Fruit fly (Drosophila melanogaster) whole organism, wandering third instar larva: ENCODE data around the gene RpL23A.

ENCODE experiments used
- Abd-B ChIP-seq: fragments of >200 bp; optimal IDR thresholded peaks from 2 replicates; lab custom pipeline; 2017; ENCODE audit warnings: missing biosample characterization, missing genetic modification characterization
- CG32264 ChIP-seq: fragments of 200-800 bp; sonication (Bioruptor generic); optimal IDR thresholded peaks from 2 replicates; lab custom pipeline; 2016; ENCODE audit warnings: missing biosample characterization, missing genetic modification characterization
- CG9705 ChIP-seq: fragments of 200-800 bp; sonication (Bioruptor generic); optimal IDR thresholded peaks from 2 replicates; lab custom pipeline; 2018; ENCODE audit warnings: missing biosample characterization, mild to moderate bottlenecking, missing genetic modification characterization
- CrebA ChIP-seq: fragments of 200-800 bp; sonication (Bioruptor generic); optimal IDR thresholded peaks from 2 replicates; lab custom pipeline; 2016; ENCODE audit warnings: missing biosample characterization, mild to moderate bottlenecking, missing genetic modification characterization, borderline replicate concordance
- Dfd ChIP-seq: fragments of >200 bp; optimal IDR thresholded peaks from 2 replicates; lab custom pipeline; 2017; ENCODE audit warnings: missing biosample characterization, missing genetic modification characterization
- Dif ChIP-seq: fragments of 200-275, 200-300 bp; sonication (Bioruptor generic); optimal IDR thresholded peaks from 2 replicates; lab custom pipeline; 2018; ENCODE audit warnings: missing biosample characterization, missing genetic modification characterization; ENCODE audit not compliant: partially characterized antibody
- GATAd ChIP-seq: sonication (Bioruptor generic); optimal IDR thresholded peaks from 2 replicates; lab custom pipeline; 2016; ENCODE audit warnings: missing biosample characterization, missing genetic modification characterization
- HLH106 ChIP-seq: fragments of 200-800 bp; optimal IDR thresholded peaks from 3 replicates; lab custom pipeline; 2019; ENCODE audit warnings: missing biosample characterization, mild to moderate bottlenecking, missing genetic modification characterization, moderate library complexity
- Hnf4 ChIP-seq: fragments of 200-800 bp; sonication (Bioruptor generic); optimal IDR thresholded peaks from 2 replicates; lab custom pipeline; 2016; ENCODE audit warnings: missing biosample characterization, mild to moderate bottlenecking, missing genetic modification characterization
- Hr78 ChIP-seq: fragments of >200 bp; optimal IDR thresholded peaks from 2 replicates; lab custom pipeline; 2017; ENCODE audit warnings: missing biosample characterization, missing genetic modification characterization
- Hr83 ChIP-seq: fragments of 200-300 bp; sonication (Bioruptor generic); optimal IDR thresholded peaks from 2 replicates; lab custom pipeline; 2016; ENCODE audit warnings: missing biosample characterization, mild to moderate bottlenecking, missing genetic modification characterization, moderate library complexity; ENCODE audit not compliant: poor library complexity, severe bottlenecking
- Jra ChIP-seq: sonication (Bioruptor generic); optimal IDR thresholded peaks from 2 replicates; lab custom pipeline; 2016; ENCODE audit warnings: missing biosample characterization, missing genetic modification characterization
- Mio ChIP-seq: sonication (Bioruptor generic); optimal IDR thresholded peaks from 2 replicates; lab custom pipeline; 2016; ENCODE audit warnings: missing biosample characterization, missing genetic modification characterization
- Myc ChIP-seq: fragments of >200 bp; optimal IDR thresholded peaks from 2 replicates; lab custom pipeline; 2017
- N ChIP-seq: fragments of >200 bp; optimal IDR thresholded peaks from 2 replicates; lab custom pipeline; 2018; ENCODE audit warnings: missing biosample characterization, missing external identifiers, missing genetic modification characterization
- OdsH ChIP-seq: fragments of 200-800 bp; sonication (Bioruptor generic); optimal IDR thresholded peaks from 2 replicates; lab custom pipeline; 2016; ENCODE audit warnings: missing biosample characterization, mild to moderate bottlenecking, missing genetic modification characterization
- Rel ChIP-seq, 2 experiments: fragments of 200-800 bp; sonication (Bioruptor generic) in 1 of 2; optimal IDR thresholded peaks; 2 replicates in 1 of 2; 3 replicates in 1 of 2; lab custom pipeline; 2016 to 2019; ENCODE audit warnings: mild to moderate bottlenecking in 2 of 2, missing biosample characterization in 2 of 2, missing genetic modification characterization in 2 of 2, moderate library complexity in 1 of 2
- Sp1 ChIP-seq: fragments of 200-800 bp; sonication (Bioruptor generic); optimal IDR thresholded peaks from 3 replicates; lab custom pipeline; 2019; ENCODE audit warnings: missing biosample characterization, mild to moderate bottlenecking, missing genetic modification characterization, moderate library complexity
- Vsx2 ChIP-seq: fragments of 200-300, 225-300 bp; sonication (Bioruptor generic); optimal IDR thresholded peaks from 2 replicates; lab custom pipeline; 2018; ENCODE audit warnings: missing biosample characterization, missing genetic modification characterization; ENCODE audit not compliant: partially characterized antibody
- br ChIP-seq: fragments of 200-800 bp; sonication (Bioruptor generic); optimal IDR thresholded peaks from 2 replicates; lab custom pipeline; 2016; ENCODE audit warnings: missing biosample characterization, missing genetic modification characterization
- brk ChIP-seq: fragments of 200-800 bp; sonication (Bioruptor generic); optimal IDR thresholded peaks from 2 replicates; lab custom pipeline; 2016; ENCODE audit warnings: missing biosample characterization, mild to moderate bottlenecking, missing genetic modification characterization
- dl ChIP-seq, 2 experiments: fragments of 175-275, 200-275 bp in 1 of 2; fragments of 200-275 bp in 1 of 2; sonication (Bioruptor generic); optimal IDR thresholded peaks; lab custom pipeline; 2018; ENCODE audit warnings: mild to moderate bottlenecking in 2 of 2, missing biosample characterization in 2 of 2, missing genetic modification characterization in 2 of 2, moderate library complexity in 2 of 2; ENCODE audit not compliant: partially characterized antibody in 2 of 2, insufficient read depth in 1 of 2
- dmrt93B ChIP-seq: fragments of 200-800 bp; sonication (Bioruptor generic); optimal IDR thresholded peaks from 2 replicates; lab custom pipeline; 2018; ENCODE audit warnings: missing biosample characterization, mild to moderate bottlenecking, missing genetic modification characterization
- dsf ChIP-seq: sonication (Bioruptor generic); optimal IDR thresholded peaks from 2 replicates; lab custom pipeline; 2016; ENCODE audit warnings: missing biosample characterization, missing genetic modification characterization, borderline replicate concordance
- ey ChIP-seq: fragments of 200-800 bp; sonication (Bioruptor generic); optimal IDR thresholded peaks from 2 replicates; lab custom pipeline; 2016; ENCODE audit warnings: missing biosample characterization, missing genetic modification characterization
- foxo ChIP-seq, 2 experiments: fragments of 200-800 bp; sonication (Bioruptor generic); optimal IDR thresholded peaks; 2 replicates in 1 of 2; 3 replicates in 1 of 2; lab custom pipeline; 2016 to 2017; ENCODE audit warnings: missing biosample characterization in 2 of 2, missing genetic modification characterization in 2 of 2
- fru ChIP-seq: fragments of 200-800 bp; sonication (Bioruptor generic); optimal IDR thresholded peaks from 3 replicates; lab custom pipeline; 2016; ENCODE audit warnings: missing biosample characterization, mild to moderate bottlenecking, missing genetic modification characterization
- h ChIP-seq: fragments of 200-800 bp; sonication (Bioruptor generic); optimal IDR thresholded peaks from 3 replicates; lab custom pipeline; 2016; ENCODE audit warnings: missing biosample characterization, mild to moderate bottlenecking, missing genetic modification characterization
- jim ChIP-seq: fragments of 175-275, 200-325 bp; sonication (Bioruptor generic); optimal IDR thresholded peaks from 2 replicates; lab custom pipeline; 2016; ENCODE audit warnings: missing biosample characterization, mild to moderate bottlenecking, missing genetic modification characterization
- lola ChIP-seq: fragments of >200 bp; optimal IDR thresholded peaks from 2 replicates; lab custom pipeline; 2017; ENCODE audit warnings: missing biosample characterization, missing genetic modification characterization
- pan ChIP-seq: fragments of >200 bp; optimal IDR thresholded peaks from 2 replicates; lab custom pipeline; 2017
- psq ChIP-seq: fragments of 200-800 bp; sonication (Bioruptor generic); optimal IDR thresholded peaks from 3 replicates; lab custom pipeline; 2017; ENCODE audit warnings: missing biosample characterization, mild to moderate bottlenecking, missing genetic modification characterization, moderate library complexity
- rgr ChIP-seq: fragments of 200-800 bp; sonication (Bioruptor generic); optimal IDR thresholded peaks from 3 replicates; lab custom pipeline; 2016; ENCODE audit warnings: missing biosample characterization, mild to moderate bottlenecking, missing genetic modification characterization
- sage ChIP-seq: fragments of 200-800 bp; sonication (Bioruptor generic); optimal IDR thresholded peaks from 2 replicates; lab custom pipeline; 2016; ENCODE audit warnings: missing biosample characterization, mild to moderate bottlenecking, missing genetic modification characterization
- sv ChIP-seq: fragments of 200-800 bp; sonication (Bioruptor generic); optimal IDR thresholded peaks from 3 replicates; lab custom pipeline; 2016; ENCODE audit warnings: missing biosample characterization, missing genetic modification characterization
- tai ChIP-seq: sonication (Bioruptor generic); optimal IDR thresholded peaks from 2 replicates; lab custom pipeline; 2016; ENCODE audit warnings: missing biosample characterization, missing genetic modification characterization
- usp ChIP-seq: fragments of >200 bp; optimal IDR thresholded peaks from 2 replicates; lab custom pipeline; 2017; ENCODE audit warnings: missing biosample characterization, missing genetic modification characterization
- woc ChIP-seq: sonication (Bioruptor generic); optimal IDR thresholded peaks from 2 replicates; lab custom pipeline; 2016; ENCODE audit warnings: missing biosample characterization, mild to moderate bottlenecking, missing genetic modification characterization

Gene RpL23A

DNA sequence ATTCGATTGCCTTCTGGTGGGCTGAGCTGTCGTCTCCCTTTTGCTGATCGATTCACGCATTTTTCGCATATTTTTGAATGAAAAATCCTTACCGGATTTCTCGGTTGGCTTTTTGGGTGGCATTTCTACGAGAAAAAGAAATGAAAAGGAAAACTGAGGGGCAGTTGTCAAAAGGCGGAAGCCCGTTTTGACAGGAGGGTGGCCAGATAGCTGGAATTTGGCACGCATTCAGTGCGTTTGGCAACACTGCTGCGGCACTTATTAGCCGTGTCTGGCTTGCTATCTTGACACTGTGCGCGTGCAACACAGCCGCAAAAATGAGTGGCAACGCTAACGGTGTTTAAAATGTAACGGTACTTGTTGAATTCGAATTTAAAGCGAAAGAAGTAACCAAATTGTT lies at the start of gene RpL23A:
TSS of gene RpL23A (minus strand) at position 151 of the 400 bp plus-strand sequence.
- TF ChIP-seq usp (GFP tag; lab: Kevin White, UChicago), result no peak
- peak; percentile 81 for TF ChIP-seq ey (GFP tag; lab: Kevin White, UChicago)
- TF ChIP-seq br (GFP tag; lab: Kevin White, UChicago), result peak; percentile 93
- peak; percentile 59 for TF ChIP-seq Dif (GFP tag; lab: Kevin White, UChicago)
- no peak for TF ChIP-seq Abd-B (GFP tag; lab: Kevin White, UChicago)
- TF ChIP-seq Hnf4 (GFP tag; lab: Kevin White, UChicago), result no peak
- peak; percentile 88 for TF ChIP-seq OdsH (GFP tag; lab: Kevin White, UChicago)
- TF ChIP-seq sv, result peak; percentile 95
- TF ChIP-seq Vsx2 (GFP tag; lab: Kevin White, UChicago), result peak; percentile 93
- TF ChIP-seq CrebA (GFP tag; lab: Kevin White, UChicago), result no peak
- peak; percentile 53 for TF ChIP-seq dsf (GFP tag; lab: Kevin White, UChicago)
- TF ChIP-seq tai (GFP tag; lab: Kevin White, UChicago), result no peak
- TF ChIP-seq HLH106 (tag; lab: Kevin White, UChicago), result peak; percentile 89
- TF ChIP-seq N (GFP tag; lab: Kevin White, UChicago), result no peak
- TF ChIP-seq woc (GFP tag; lab: Kevin White, UChicago), result peak; percentile 32
- TF ChIP-seq Dfd (GFP tag; lab: Kevin White, UChicago), result no peak
- TF ChIP-seq Jra, result peak; percentile 56
- TF ChIP-seq CG9705 (GFP tag; lab: Kevin White, UChicago), result peak; percentile 94
- TF ChIP-seq fru (GFP tag; lab: Kevin White, UChicago), result peak; percentile 89
- TF ChIP-seq Myc (lab: Kevin White, UChicago), result peak; percentile 8
- peak; percentile 97 for TF ChIP-seq Hr83 (GFP tag; lab: Kevin White, UChicago)
- TF ChIP-seq dmrt93B, result peak; percentile 96
- TF ChIP-seq psq (GFP tag; lab: Kevin White, UChicago), result peak; percentile 84
- peak; percentile 80 for TF ChIP-seq Mio (GFP tag; lab: Kevin White, UChicago)
- TF ChIP-seq dl (GFP tag; optimal IDR thresholded peaks at IDR 0.05; lab: Kevin White, UChicago; ENCODE audit: insufficient read depth in 1 of 2, partially characterized antibody in 2 of 2), result peak; percentile 4 to 13
- TF ChIP-seq lola (GFP tag; lab: Kevin White, UChicago), result no peak
- TF ChIP-seq sage (GFP tag; lab: Kevin White, UChicago), result peak; percentile 6
- no peak for TF ChIP-seq Rel (GFP tag; optimal IDR thresholded peaks at IDR 0.05; lab: Kevin White, UChicago)
- TF ChIP-seq Rel (tag; optimal IDR thresholded peaks at IDR 0.05; lab: Kevin White, UChicago), result peak; percentile 70
- no peak for TF ChIP-seq Hr78 (GFP tag; lab: Kevin White, UChicago)
- peak; percentile 64 for TF ChIP-seq jim (GFP tag; lab: Kevin White, UChicago)
- TF ChIP-seq pan, result no peak
- peak; percentile 96 for TF ChIP-seq rgr (GFP tag; lab: Kevin White, UChicago)
- peak; percentile 77 for TF ChIP-seq CG32264
- no peak for TF ChIP-seq brk (GFP tag; lab: Kevin White, UChicago)
- TF ChIP-seq GATAd, result peak; percentile 48
- TF ChIP-seq h, result peak; percentile 92
- TF ChIP-seq foxo (GFP tag; optimal IDR thresholded peaks at IDR 0.05; lab: Kevin White, UChicago), result peak in 1 of 2 experiments; percentile 91
- peak; percentile 89 for TF ChIP-seq Sp1

DNA sequence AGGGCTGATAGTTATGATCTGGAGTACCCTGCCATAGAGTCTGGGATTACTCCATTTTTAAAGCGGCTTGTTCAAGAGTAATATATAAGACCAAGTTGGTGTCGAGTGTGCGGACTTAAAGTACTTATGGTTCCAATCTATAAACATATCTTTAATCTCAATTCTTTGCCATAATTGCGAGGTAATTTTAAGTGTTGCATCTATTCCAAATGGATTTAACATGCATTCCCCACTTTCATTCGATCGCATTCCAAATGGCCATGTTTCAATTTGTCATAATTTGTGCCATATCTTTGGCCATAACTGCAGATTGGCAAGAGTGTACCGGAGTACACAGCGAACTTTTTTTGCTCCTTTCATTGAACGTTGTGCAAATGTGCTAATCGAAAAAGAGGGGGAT lies 42.8 kb upstream of the RpL23A start:
- no peak for TF ChIP-seq h
- no peak for TF ChIP-seq HLH106 (tag; lab: Kevin White, UChicago)
- no peak for TF ChIP-seq Dif (GFP tag; lab: Kevin White, UChicago)
- no peak for TF ChIP-seq Myc (lab: Kevin White, UChicago)
- no peak for TF ChIP-seq Hnf4 (GFP tag; lab: Kevin White, UChicago)
- TF ChIP-seq sv, result no peak
- TF ChIP-seq Dfd (GFP tag; lab: Kevin White, UChicago), result no peak
- no peak for TF ChIP-seq Vsx2 (GFP tag; lab: Kevin White, UChicago)
- TF ChIP-seq jim (GFP tag; lab: Kevin White, UChicago), result no peak
- no peak for TF ChIP-seq CG32264
- no peak for TF ChIP-seq CrebA (GFP tag; lab: Kevin White, UChicago)
- no peak for TF ChIP-seq foxo (GFP tag; optimal IDR thresholded peaks at IDR 0.05; lab: Kevin White, UChicago)
- no peak for TF ChIP-seq psq (GFP tag; lab: Kevin White, UChicago)
- TF ChIP-seq Mio (GFP tag; lab: Kevin White, UChicago), result no peak
- TF ChIP-seq br (GFP tag; lab: Kevin White, UChicago), result no peak
- no peak for TF ChIP-seq dl (GFP tag; optimal IDR thresholded peaks at IDR 0.05; lab: Kevin White, UChicago; ENCODE audit: insufficient read depth in 1 of 2, partially characterized antibody in 2 of 2)
- TF ChIP-seq Hr83 (GFP tag; lab: Kevin White, UChicago), result no peak
- no peak for TF ChIP-seq pan
- TF ChIP-seq sage (GFP tag; lab: Kevin White, UChicago), result no peak
